Worm (Caenorhabditis elegans): ENCODE results near the gene C33A12.19.

The C33A12.19 gene

ce11 chrIV:9537500-9537899 lies 20.7 kb downstream of the C33A12.19 start:
- TF ChIP-seq unc-62 (GFP tag; optimal IDR thresholded peaks at IDR 0.05): no peak

- TF ChIP-seq unc-62 (GFP tag; optimal IDR thresholded peaks at IDR 0.05): no peak
Measured at ce11 chrIV:9538214-9538613, 21.4 kb downstream of the C33A12.19 start.

DNA sequence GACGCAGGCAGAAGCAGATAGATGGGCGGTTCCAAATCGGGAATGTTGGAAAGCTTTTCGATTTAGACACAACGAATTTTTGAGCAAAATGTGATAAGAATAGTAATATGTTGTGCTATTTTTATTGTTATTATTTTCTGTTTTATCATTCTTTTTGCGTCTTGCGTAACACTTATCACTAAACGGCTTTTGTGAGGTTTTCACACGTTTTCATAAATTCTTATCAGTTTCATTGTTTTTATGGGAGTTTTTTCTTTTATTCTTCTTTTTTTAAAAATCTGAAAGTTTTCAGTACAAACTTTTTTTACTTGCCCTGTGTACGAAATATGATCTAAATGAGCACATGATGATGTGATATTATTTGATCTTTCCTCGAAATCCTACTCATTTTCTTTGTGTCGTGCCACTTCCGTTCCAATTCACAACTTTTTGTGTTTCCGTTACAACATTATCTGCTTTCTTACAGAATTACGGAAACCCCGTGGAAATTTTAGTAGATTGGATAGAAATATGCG lies 23.6 kb downstream of the C33A12.19 start, which contains the start of gene fbl-1:
Gene fbl-1 (plus strand): TSS at position 465 of the 515 bp plus-strand sequence.
- no peak for TF ChIP-seq unc-62 (GFP tag; optimal IDR thresholded peaks at IDR 0.05)

ce11 chrIV:9545986-9546385 lies 29.2 kb downstream of the C33A12.19 start, which contains the start of gene T05A1.5:
TSS of gene T05A1.5 (plus strand) at chrIV:9546286.
- TF ChIP-seq unc-62 (GFP tag; optimal IDR thresholded peaks at IDR 0.05): no peak

DNA sequence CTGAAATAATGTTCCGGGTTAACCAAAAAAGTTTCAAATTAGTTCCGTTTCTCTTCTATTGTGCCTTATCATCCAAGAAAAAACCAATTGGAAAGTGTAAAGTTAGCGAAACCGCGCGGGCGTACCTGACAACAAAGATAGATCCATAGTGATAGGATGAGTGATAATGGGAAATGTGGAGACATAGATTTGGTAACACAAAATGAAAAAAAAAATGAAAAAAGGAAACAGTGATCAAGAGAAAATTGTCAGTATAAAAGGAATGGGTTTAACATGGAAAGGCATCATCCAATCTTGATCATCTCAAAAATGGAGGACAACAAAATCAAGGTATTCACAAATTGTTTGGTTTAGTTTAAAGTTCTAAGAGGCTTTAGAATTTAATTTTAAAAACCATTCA lies 46.3 kb downstream of the C33A12.19 start, which contains the start of gene col-122:
Gene col-122 (plus strand): TSS at position 301 of the 400 bp plus-strand sequence.
- TF ChIP-seq unc-62 (GFP tag; optimal IDR thresholded peaks at IDR 0.05): no peak

DNA sequence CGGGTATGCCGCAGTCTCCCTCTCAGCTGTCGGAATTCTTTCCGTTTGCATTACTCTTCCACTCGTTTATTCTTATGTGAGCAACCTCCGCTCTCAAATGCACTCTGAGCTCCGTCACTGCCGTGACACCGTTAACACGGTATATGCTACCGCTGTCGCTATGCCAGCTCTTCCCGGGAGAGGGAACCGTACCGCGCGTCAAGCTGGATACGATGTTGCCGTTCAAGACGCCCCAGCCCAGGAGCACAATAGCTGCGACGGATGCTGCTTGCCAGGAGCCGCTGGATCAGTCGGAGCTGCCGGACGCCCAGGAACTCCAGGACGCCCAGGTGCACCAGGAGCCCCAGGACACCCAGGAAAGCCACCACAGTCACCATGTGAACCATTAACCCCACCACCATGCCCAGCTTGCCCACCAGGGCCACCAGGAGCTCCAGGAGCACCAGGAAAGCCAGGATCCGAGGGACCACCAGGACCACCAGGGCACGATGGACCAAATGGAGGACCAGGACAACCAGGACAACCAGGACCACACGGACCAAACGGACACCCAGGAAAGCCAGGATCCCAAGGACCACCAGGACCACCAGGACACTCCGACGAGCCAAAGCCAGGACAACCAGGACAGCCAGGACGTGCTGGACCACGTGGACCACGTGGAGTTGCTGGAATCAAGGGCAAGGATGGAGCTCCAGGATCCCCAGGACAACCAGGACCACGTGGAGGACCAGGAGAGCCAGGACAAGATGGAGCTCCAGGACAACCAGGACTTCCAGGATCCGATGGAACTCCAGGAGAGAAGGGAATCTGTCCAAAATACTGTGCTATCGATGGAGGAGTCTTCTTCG lies 47.0 kb downstream of the C33A12.19 start:
- no peak for TF ChIP-seq unc-62 (GFP tag; optimal IDR thresholded peaks at IDR 0.05)

DNA sequence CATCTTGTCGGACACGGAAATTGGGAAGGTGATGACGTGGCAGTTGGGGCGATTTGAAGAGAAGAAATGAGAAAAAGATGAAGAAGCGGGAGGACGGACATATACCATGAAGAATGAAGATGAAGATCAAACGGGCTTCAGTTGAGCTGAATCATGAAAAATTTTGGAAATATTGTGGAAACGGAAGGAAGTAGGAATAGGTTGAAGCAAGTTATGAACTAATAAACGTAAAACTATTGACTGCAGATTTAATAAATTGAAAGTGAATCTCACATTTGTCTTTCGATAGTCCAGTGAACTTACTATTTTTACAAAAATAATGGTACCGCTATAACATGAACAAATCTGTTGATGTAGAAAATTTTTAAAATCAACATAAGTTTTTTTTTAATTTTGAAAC lies 49.7 kb downstream of the C33A12.19 start, which contains the start of gene lron-14:
Gene lron-14 (minus strand): TSS at position 101 of the 400 bp plus-strand sequence.
- TF ChIP-seq unc-62 (GFP tag; optimal IDR thresholded peaks at IDR 0.05): no peak

All from whole organism, dauer.